Worm (Caenorhabditis elegans) whole organism, L4/young adult: ENCODE data around the gene C53A5.17.

Experiments used
- W03F9.2 ChIP-seq: fragments of 150-350 bp; optimal IDR thresholded peaks from 2 replicates; lab custom pipeline; 2014; ENCODE audit warnings: missing biosample characterization, missing genetic modification characterization
- dao-5 ChIP-seq: sonication (generic microtip); optimal IDR thresholded peaks from 2 replicates; lab custom pipeline; 2016; ENCODE audit warnings: missing genotype, missing genetic modification characterization, moderate library complexity, missing compliant biosample characterization
- him-1 ChIP-seq: sonication (generic microtip); optimal IDR thresholded peaks from 2 replicates; lab custom pipeline; 2016; ENCODE audit warnings: missing genotype, missing genetic modification reagents, missing genetic modification characterization, missing compliant biosample characterization

ce11 chrV:14503065-14503464 lies 17.8 kb downstream of the C53A5.17 start:
- no peak for TF ChIP-seq him-1 (tag; lab: Kevin White, UChicago)
- no peak for TF ChIP-seq dao-5
- no peak for TF ChIP-seq W03F9.2 (tag; lab: Kevin White, UChicago)
